Worm (Caenorhabditis elegans): Measurements from ENCODE around the gene cest-7.

- no peak for TF ChIP-seq ztf-11 (tag; optimal IDR thresholded peaks at IDR 0.05)
- no peak for TF ChIP-seq blmp-1 (tag; optimal IDR thresholded peaks at IDR 0.05)
- no peak for TF ChIP-seq nhr-237 (tag; optimal IDR thresholded peaks at IDR 0.05)
- TF ChIP-seq unc-120 (tag; optimal IDR thresholded peaks at IDR 0.05; ENCODE audit: poor library complexity, severe bottlenecking) = no peak
- no peak for TF ChIP-seq nhr-28 (tag; optimal IDR thresholded peaks at IDR 0.05)
- no peak for TF ChIP-seq pha-4 (tag; optimal IDR thresholded peaks at IDR 0.05)
- TF ChIP-seq unc-62 (GFP tag; optimal IDR thresholded peaks at IDR 0.05) = no peak
- TF ChIP-seq ceh-43 (GFP tag; optimal IDR thresholded peaks at IDR 0.05) = no peak
- no peak for TF ChIP-seq hlh-1 (tag; optimal IDR thresholded peaks at IDR 0.05)
- no peak for TF ChIP-seq lin-13 (tag; optimal IDR thresholded peaks at IDR 0.05)
- no peak for TF ChIP-seq mep-1 (tag; optimal IDR thresholded peaks at IDR 0.05)
- no peak for TF ChIP-seq nhr-12 (tag; optimal IDR thresholded peaks at IDR 0.05)
- no peak for TF ChIP-seq nhr-76 (tag; optimal IDR thresholded peaks at IDR 0.05)
These were observed 22.4 kb downstream of the cest-7 start for ce11 chrX:12252189-12252588.

Data from whole organism, mixed stage, embryonic.